Worm (Caenorhabditis elegans): ENCODE data around the gene arl-1.

DNA sequence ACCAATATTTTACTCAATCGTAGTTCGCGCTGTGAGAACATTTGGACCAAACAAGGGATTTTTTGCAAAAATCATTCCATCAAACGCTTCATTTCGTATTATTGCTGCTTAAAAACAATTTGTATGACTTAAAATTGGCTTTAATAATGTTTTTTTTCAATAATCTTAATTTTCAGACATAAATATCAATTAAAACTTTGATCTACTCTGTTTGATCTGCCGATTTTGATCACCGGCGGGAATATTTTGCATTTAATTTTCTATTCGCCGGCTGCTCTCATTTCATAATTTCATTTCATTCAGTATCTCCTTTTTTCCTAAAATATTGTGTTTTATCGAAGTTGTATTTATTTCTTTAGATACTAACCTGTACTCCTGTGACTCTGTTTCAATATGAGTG, 6.6 kb upstream of the arl-1 start, which contains the start of gene puf-5:
- TF ChIP-seq unc-39 (tag; optimal IDR thresholded peaks at IDR 0.05) (no peak), ztf-11 (tag; optimal IDR thresholded peaks at IDR 0.05) (no peak), nhr-25 (tag; optimal IDR thresholded peaks at IDR 0.05) (no peak), skn-1 (tag; optimal IDR thresholded peaks at IDR 0.05) (no peak), egl-27 (tag; optimal IDR thresholded peaks at IDR 0.05) (no peak), nhr-237 (tag; optimal IDR thresholded peaks at IDR 0.05) (no peak), F13H6.1 (tag; optimal IDR thresholded peaks at IDR 0.05) (no peak), ceh-82 (tag; optimal IDR thresholded peaks at IDR 0.05) (no peak), nhr-77 (tag; optimal IDR thresholded peaks at IDR 0.05) (no peak)

All from whole organism, L2 larva.